Worm (Caenorhabditis elegans) whole organism, L4 larva: ENCODE results near the gene F57A10.4.
A peak's percentile ranks its signal among the peaks of the same experiment; 100 is the strongest.

Experiments used
- D1046.2 ChIP-seq: fragments of 200-800 bp; sonication (Bioruptor generic); IDR thresholded peaks from 2 replicates; pipeline ENCODE4 v1.3.6; 2022; ENCODE audit warnings: missing genetic modification characterization, missing compliant biosample characterization
- F44E2.7 ChIP-seq: fragments of 200-800 bp; sonication (Bioruptor generic); IDR thresholded peaks from 2 replicates; pipeline ENCODE4 v2.1.2; 2022; ENCODE audit warnings: missing genetic modification characterization, missing compliant biosample characterization
- T26A8.4 ChIP-seq: fragments of 200-800 bp; sonication (Bioruptor generic); IDR thresholded peaks from 2 replicates; pipeline ENCODE4 v1.3.6; 2022; ENCODE audit warnings: missing genetic modification characterization, missing compliant biosample characterization
- ZK546.5 ChIP-seq, 2 experiments: sonication (generic microtip); optimal IDR thresholded peaks; 2 replicates each; lab custom pipeline; 2017; ENCODE audit warnings: missing biosample characterization in 2 of 2, missing genetic modification characterization in 2 of 2
- aha-1 ChIP-seq: fragments of 150-350 bp; peaks from one replicate; lab custom pipeline; 2014; ENCODE audit warnings: missing biosample characterization, missing genetic modification characterization
- attf-4 ChIP-seq: sonication (generic microtip); optimal IDR thresholded peaks from 3 replicates; lab custom pipeline; 2017; ENCODE audit warnings: missing biosample characterization, missing genetic modification characterization
- ceh-20 ChIP-seq: fragments of 200-800 bp; sonication (Bioruptor generic); IDR thresholded peaks from 2 replicates; pipeline ENCODE4 v1.3.6; 2022; ENCODE audit warnings: missing genetic modification reagents, missing genetic modification characterization, missing compliant biosample characterization
- ceh-32 ChIP-seq: sonication (generic microtip); optimal IDR thresholded peaks from 2 replicates; lab custom pipeline; 2016; ENCODE audit warnings: mild to moderate bottlenecking, missing genetic modification characterization, missing compliant biosample characterization; ENCODE audit not compliant: poor library complexity
- ceh-44 ChIP-seq: fragments of 200-800 bp; sonication (Bioruptor generic); IDR thresholded peaks from 2 replicates; pipeline ENCODE4 v1.3.6; 2022; ENCODE audit warnings: missing genetic modification reagents, missing genetic modification characterization, missing compliant biosample characterization
- cey-2 ChIP-seq: sonication (generic microtip); optimal IDR thresholded peaks from 3 replicates; lab custom pipeline; 2017; ENCODE audit warnings: missing genetic modification characterization, mild to moderate bottlenecking, missing compliant biosample characterization, antibody characterized with exemption, borderline replicate concordance; ENCODE audit not compliant: insufficient read depth
- ctbp-1 ChIP-seq: fragments of 200-800 bp; sonication (Bioruptor generic); IDR thresholded peaks from 2 replicates; pipeline ENCODE4 v1.3.6; 2022; ENCODE audit warnings: missing genetic modification reagents, missing genetic modification characterization, missing compliant biosample characterization
- daf-12 ChIP-seq: fragments of 150-350 bp; optimal IDR thresholded peaks from 2 replicates; lab custom pipeline; 2014; ENCODE audit warnings: missing biosample characterization, missing genetic modification reagents, missing genetic modification characterization
- dmd-8 ChIP-seq: fragments of 200-800 bp; sonication (Bioruptor generic); IDR thresholded peaks from 2 replicates; pipeline ENCODE4 v1.3.6; 2022; ENCODE audit warnings: missing genetic modification characterization, missing compliant biosample characterization
- duxl-1 ChIP-seq: sonication (generic microtip); optimal IDR thresholded peaks from 2 replicates; lab custom pipeline; 2016; ENCODE audit warnings: mild to moderate bottlenecking, missing genetic modification characterization, moderate library complexity, missing compliant biosample characterization; ENCODE audit not compliant: poor library complexity
- egl-27 ChIP-seq: sonication (generic microtip); optimal IDR thresholded peaks from 3 replicates; lab custom pipeline; 2017; ENCODE audit warnings: missing biosample characterization, missing genetic modification reagents, missing genetic modification characterization
- fkh-10 ChIP-seq: fragments of 150-350 bp; optimal IDR thresholded peaks from 2 replicates; lab custom pipeline; 2014; ENCODE audit warnings: missing biosample characterization, missing genetic modification reagents, missing genetic modification characterization
- fos-1 ChIP-seq: fragments of 150-350 bp; optimal IDR thresholded peaks from 2 replicates; lab custom pipeline; 2014; ENCODE audit warnings: missing biosample characterization, missing genetic modification characterization
- hmg-1.1 ChIP-seq: fragments of 200-800 bp; sonication (Bioruptor generic); IDR thresholded peaks from 2 replicates; pipeline ENCODE4 v1.3.6; 2022; ENCODE audit warnings: missing genetic modification reagents, missing genetic modification characterization, missing compliant biosample characterization
- lin-29 ChIP-seq: fragments of 200-800 bp; sonication (Bioruptor generic); IDR thresholded peaks from 2 replicates; pipeline ENCODE4 v1.3.6; 2022; ENCODE audit warnings: missing genetic modification reagents, missing genetic modification characterization, missing compliant biosample characterization
- lin-39 ChIP-seq: fragments of 150-350 bp; optimal IDR thresholded peaks from 2 replicates; lab custom pipeline; 2014; ENCODE audit warnings: missing biosample characterization, missing genetic modification reagents, missing genetic modification characterization
- madf-5 ChIP-seq, 2 experiments: fragments of 200-800 bp; sonication (Bioruptor generic); IDR thresholded peaks; 2 replicates each; pipeline ENCODE4 v1.3.6; 2022; ENCODE audit warnings: missing compliant biosample characterization in 2 of 2, missing genetic modification characterization in 2 of 2
- madf-9 ChIP-seq: fragments of 200-800 bp; sonication (Bioruptor generic); conservative IDR thresholded peaks from 2 replicates; pipeline ENCODE4 v1.3.6; 2022; ENCODE audit warnings: missing genetic modification reagents, missing genetic modification characterization, missing compliant biosample characterization
- mep-1 ChIP-seq: fragments of 150-350 bp; sonication (generic microtip); optimal IDR thresholded peaks from 3 replicates; lab custom pipeline; 2014; ENCODE audit warnings: missing biosample characterization, missing genetic modification characterization
- mes-2 ChIP-seq: sonication (generic microtip); optimal IDR thresholded peaks from 2 replicates; lab custom pipeline; 2016; ENCODE audit warnings: missing genotype, mild to moderate bottlenecking, missing genetic modification characterization, missing compliant biosample characterization; ENCODE audit not compliant: poor library complexity, severe bottlenecking
- nhr-102 ChIP-seq: sonication (generic microtip); optimal IDR thresholded peaks from 2 replicates; lab custom pipeline; 2016; ENCODE audit warnings: mild to moderate bottlenecking, missing genetic modification characterization, moderate library complexity, missing compliant biosample characterization
- nhr-237 ChIP-seq: sonication (generic microtip); optimal IDR thresholded peaks from 2 replicates; lab custom pipeline; 2017; ENCODE audit warnings: missing biosample characterization, missing genetic modification characterization
- nhr-28 ChIP-seq: fragments of 150-350 bp; optimal IDR thresholded peaks from 2 replicates; lab custom pipeline; 2014; ENCODE audit warnings: missing biosample characterization, missing genetic modification characterization
- nhr-41 ChIP-seq: fragments of 200-800 bp; sonication (Bioruptor generic); IDR thresholded peaks from 2 replicates; pipeline ENCODE4 v1.3.6; 2022; ENCODE audit warnings: missing genetic modification reagents, missing genetic modification characterization, missing compliant biosample characterization
- nhr-77 ChIP-seq: fragments of 150-350 bp; optimal IDR thresholded peaks from 2 replicates; lab custom pipeline; 2014; ENCODE audit warnings: missing biosample characterization, missing genetic modification characterization
- pha-4 ChIP-seq, 2 experiments: fragments of 150-350 bp in 1 of 2; fragments of 200-800 bp in 1 of 2; sonication (Bioruptor generic) in 1 of 2; IDR thresholded peaks in 1 of 2; optimal IDR thresholded peaks in 1 of 2; 2 replicates each; pipeline versions ENCODE4 v1.3.6 to Lab custom; 2014 to 2022; ENCODE audit warnings: missing genetic modification characterization in 2 of 2, missing genetic modification reagents in 2 of 2, missing biosample characterization in 1 of 2, missing compliant biosample characterization in 1 of 2
- php-3 ChIP-seq: fragments of 200-800 bp; sonication (Bioruptor generic); IDR thresholded peaks from 2 replicates; pipeline ENCODE4 v1.3.6; 2022; ENCODE audit warnings: missing genetic modification reagents, missing genetic modification characterization, missing compliant biosample characterization
- pqm-1 ChIP-seq: sonication (generic microtip); optimal IDR thresholded peaks from 2 replicates; lab custom pipeline; 2017; ENCODE audit warnings: missing biosample characterization, missing genetic modification characterization
- rbr-2 ChIP-seq: sonication (generic microtip); optimal IDR thresholded peaks from 2 replicates; lab custom pipeline; 2016; ENCODE audit warnings: missing genotype, missing genetic modification characterization, missing compliant biosample characterization
- saeg-2 ChIP-seq: fragments of 200-800 bp; sonication (Bioruptor generic); IDR thresholded peaks from 2 replicates; pipeline ENCODE4 v1.3.6; 2022; ENCODE audit warnings: missing genetic modification reagents, missing genetic modification characterization, missing compliant biosample characterization
- set-16 ChIP-seq: fragments of 200-800 bp; sonication (Bioruptor generic); IDR thresholded peaks from 2 replicates; pipeline ENCODE4 v1.3.6; 2022; ENCODE audit warnings: missing genetic modification reagents, missing genetic modification characterization, missing compliant biosample characterization
- snpc-4 ChIP-seq: fragments of 150-350 bp; optimal IDR thresholded peaks from 2 replicates; lab custom pipeline; 2014; ENCODE audit warnings: missing biosample characterization, missing genetic modification characterization
- tag-97 ChIP-seq: fragments of 200-800 bp; sonication (Bioruptor generic); IDR thresholded peaks from 2 replicates; pipeline ENCODE4 v1.3.6; 2022; ENCODE audit warnings: missing genetic modification characterization, missing compliant biosample characterization
- zag-1 ChIP-seq: fragments of 150-350 bp; optimal IDR thresholded peaks from 2 replicates; lab custom pipeline; 2014; ENCODE audit warnings: missing biosample characterization, missing genetic modification characterization
- zfp-2 ChIP-seq: sonication (generic microtip); optimal IDR thresholded peaks from 2 replicates; lab custom pipeline; 2016; ENCODE audit warnings: mild to moderate bottlenecking, missing genetic modification characterization, missing compliant biosample characterization
- zip-11 ChIP-seq: fragments of 200-800 bp; sonication (Bioruptor generic); IDR thresholded peaks from 2 replicates; pipeline ENCODE4 v1.3.6; 2022; ENCODE audit warnings: missing genetic modification characterization, missing compliant biosample characterization
- zip-2 ChIP-seq: fragments of 150-350 bp; optimal IDR thresholded peaks from 2 replicates; lab custom pipeline; 2014; ENCODE audit warnings: missing biosample characterization, missing genetic modification characterization
- ztf-11 ChIP-seq: fragments of 150-350 bp; optimal IDR thresholded peaks from 2 replicates; lab custom pipeline; 2014; ENCODE audit warnings: missing biosample characterization, missing genetic modification characterization
- ztf-7 ChIP-seq: fragments of 150-350 bp; optimal IDR thresholded peaks from 2 replicates; lab custom pipeline; 2014; ENCODE audit warnings: missing biosample characterization, missing genetic modification characterization

Gene F57A10.4

ce11 chrV:15730459-15730858 is 38.8 kb upstream of the F57A10.4 start, which contains the start of gene Y6E2A.10:
Y6E2A.10 (minus strand) TSS chrV:15730559.
- TF ChIP-seq T26A8.4 (GFP tag; lab: Robert Waterston, UW) = no peak
- no peak for TF ChIP-seq fkh-10
- TF ChIP-seq egl-27 = no peak
- no peak for TF ChIP-seq attf-4
- no peak for TF ChIP-seq fos-1 (tag; lab: Kevin White, UChicago)
- TF ChIP-seq ZK546.5 (tag; optimal IDR thresholded peaks at IDR 0.05; lab: Kevin White, UChicago) = no peak
- no peak for TF ChIP-seq set-16 (GFP tag; lab: Robert Waterston, UW)
- no peak for TF ChIP-seq lin-29 (GFP tag; lab: Robert Waterston, UW)
- no peak for TF ChIP-seq nhr-41
- no peak for TF ChIP-seq D1046.2 (GFP tag; lab: Robert Waterston, UW)
- no peak for TF ChIP-seq ceh-32 (tag; lab: Kevin White, UChicago)
- no peak for TF ChIP-seq daf-12
- no peak for TF ChIP-seq pha-4 (GFP tag; IDR thresholded peaks at IDR 0.05; lab: Robert Waterston, UW)
- no peak for TF ChIP-seq pha-4 (tag; optimal IDR thresholded peaks at IDR 0.05; lab: Kevin White, UChicago)
- TF ChIP-seq ceh-44 = no peak
- no peak for TF ChIP-seq nhr-237
- no peak for TF ChIP-seq lin-39 (tag; lab: Kevin White, UChicago)
- TF ChIP-seq rbr-2 (tag; lab: Kevin White, UChicago) = no peak
- TF ChIP-seq ztf-7 (tag; lab: Kevin White, UChicago) = no peak

- TF ChIP-seq zip-2 (tag; lab: Kevin White, UChicago) (no peak), mep-1 (tag; lab: Kevin White, UChicago) (no peak), fkh-10 (no peak), zag-1 (tag; lab: Kevin White, UChicago) (no peak), hmg-1.1 (no peak), lin-29 (GFP tag; lab: Robert Waterston, UW) (no peak), nhr-41 (no peak), duxl-1 (no peak), cey-2 (tag; lab: Kevin White, UChicago) (no peak), snpc-4 (tag; lab: Kevin White, UChicago) (no peak), tag-97 (GFP tag; lab: Robert Waterston, UW) (no peak), pqm-1 (tag; lab: Kevin White, UChicago) (no peak), nhr-28 (tag; lab: Kevin White, UChicago) (no peak), F44E2.7 (GFP tag; lab: Robert Waterston, UW) (no peak), zfp-2 (tag; lab: Kevin White, UChicago) (no peak), nhr-102 (no peak), ctbp-1 (GFP tag; lab: Robert Waterston, UW) (no peak), dmd-8 (GFP tag; lab: Robert Waterston, UW) (no peak), zip-11 (GFP tag; lab: Robert Waterston, UW) (no peak), madf-9 (no peak)
Measured at ce11 chrV:15732209-15732608, 37.0 kb upstream of the F57A10.4 start, which contains the start of gene str-38. str-38 (minus strand) TSS chrV:15732309.

ce11 chrV:15733020-15733419 is 36.2 kb upstream of the F57A10.4 start:
- no peak for TF ChIP-seq php-3 (GFP tag; lab: Robert Waterston, UW)
- no peak for TF ChIP-seq nhr-77 (tag; lab: Kevin White, UChicago)
- peak; percentile 11 for TF ChIP-seq aha-1 (tag; lab: Kevin White, UChicago)
- TF ChIP-seq madf-5 (GFP tag; IDR thresholded peaks at IDR 0.05; lab: Robert Waterston, UW) = no peak
- TF ChIP-seq mes-2 = no peak
- no peak for TF ChIP-seq saeg-2 (GFP tag; lab: Robert Waterston, UW)
- no peak for TF ChIP-seq ztf-11 (tag; lab: Kevin White, UChicago)
- no peak for TF ChIP-seq ceh-20 (GFP tag; lab: Robert Waterston, UW)
- peak; percentile 64 for TF ChIP-seq set-16 (GFP tag; lab: Robert Waterston, UW)
